Fruit fly (Drosophila melanogaster): ENCODE results near the gene CG31251.

CG31251 gene

DNA sequence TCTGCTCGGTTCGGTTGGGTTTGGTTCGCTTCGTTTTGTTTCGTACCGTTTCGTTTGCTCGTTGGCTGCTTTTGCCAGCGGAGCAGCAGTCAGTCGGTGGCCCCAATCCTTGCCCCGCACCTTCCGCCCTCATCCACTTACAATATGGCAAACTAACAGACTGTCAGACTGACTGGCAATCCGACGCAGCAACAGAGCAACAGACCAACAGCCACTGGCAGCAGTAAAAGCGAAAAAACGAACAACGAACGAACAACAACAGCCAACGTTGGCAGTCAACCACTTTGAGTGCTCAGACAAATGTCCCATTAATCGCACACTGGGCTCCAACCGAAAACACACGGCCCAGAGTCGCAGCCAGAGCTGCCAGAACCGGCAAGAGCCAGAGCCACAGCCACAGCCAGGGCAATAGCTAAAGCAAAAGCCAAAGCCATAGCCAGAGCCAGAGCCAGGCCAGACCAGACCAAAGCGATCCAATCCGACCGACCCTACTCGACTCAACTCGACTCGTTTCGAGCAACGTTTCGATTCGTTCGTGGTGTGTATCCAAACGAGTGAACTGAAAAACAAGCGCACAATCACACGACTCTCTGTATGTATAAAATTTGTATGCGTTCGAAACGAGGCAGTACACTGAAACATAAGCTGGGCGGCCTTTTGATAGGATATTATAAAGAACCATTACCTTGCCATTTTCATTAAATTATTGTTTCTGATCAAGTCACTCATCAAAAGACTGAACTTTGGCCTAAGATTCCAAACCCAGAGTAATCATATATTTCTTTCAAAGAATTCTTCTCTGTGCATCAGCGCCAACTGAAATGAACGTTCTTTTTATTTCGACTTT lies 19.2 kb upstream of the CG31251 start (continued):
- TF ChIP-seq oc (tag; optimal IDR thresholded peaks at IDR 0.05): peak; percentile 99
- peak; percentile 99 for TF ChIP-seq CG18599 (GFP tag; optimal IDR thresholded peaks at IDR 0.05)
- TF ChIP-seq CG10959 (GFP tag; IDR thresholded peaks at IDR 0.05): peak; percentile 96
- TF ChIP-seq ato (GFP tag; IDR thresholded peaks at IDR 0.05; ENCODE audit: partially characterized antibody): no peak
- TF ChIP-seq gce (GFP tag; IDR thresholded peaks at IDR 0.05): peak; percentile 99
- TF ChIP-seq CG17612 (GFP tag; IDR thresholded peaks at IDR 0.05): peak; percentile 98
- peak; percentile 99 for TF ChIP-seq esg (GFP tag; conservative IDR thresholded peaks at IDR 0.05)
- TF ChIP-seq CG4360 (GFP tag; IDR thresholded peaks at IDR 0.05): peak; percentile 90
- peak; percentile 89 for TF ChIP-seq pfk (GFP tag; optimal IDR thresholded peaks at IDR 0.05)
- peak; percentile 93 for TF ChIP-seq aop (GFP tag; IDR thresholded peaks at IDR 0.05)
- TF ChIP-seq Oaz (GFP tag; IDR thresholded peaks at IDR 0.05): peak; percentile 97
- peak; percentile 99 for TF ChIP-seq lbe (GFP tag; optimal IDR thresholded peaks at IDR 0.05)
- peak; percentile 96 for TF ChIP-seq CG7357 (GFP tag; IDR thresholded peaks at IDR 0.05)
- peak; percentile 99 for TF ChIP-seq CG11456 (GFP tag; IDR thresholded peaks at IDR 0.05)
- peak; percentile 98 for TF ChIP-seq CG16779 (GFP tag; IDR thresholded peaks at IDR 0.05)
- TF ChIP-seq gcm2 (GFP tag; optimal IDR thresholded peaks at IDR 0.05): peak; percentile 99
- peak; percentile 98 for TF ChIP-seq CG6813 (GFP tag; optimal IDR thresholded peaks at IDR 0.05)
- peak; percentile 98 for TF ChIP-seq YL-1 (GFP tag; optimal IDR thresholded peaks at IDR 0.05)
- peak; percentile 94 for TF ChIP-seq CG6654 (GFP tag; optimal IDR thresholded peaks at IDR 0.05)
- peak; percentile 95 for TF ChIP-seq CG6765 (GFP tag; optimal IDR thresholded peaks at IDR 0.05)
- peak; percentile 100 for TF ChIP-seq Med (GFP tag)
- TF ChIP-seq wdn (GFP tag; IDR thresholded peaks at IDR 0.05): peak; percentile 98
- TF ChIP-seq CG1832 (GFP tag; optimal IDR thresholded peaks at IDR 0.05): no peak
- no peak for TF ChIP-seq CG7963 (GFP tag; IDR thresholded peaks at IDR 0.05; ENCODE audit: partially characterized antibody)
- TF ChIP-seq CG12299 (tag; optimal IDR thresholded peaks at IDR 0.05): peak; percentile 96
- peak; percentile 99 for TF ChIP-seq CG17359 (tag; optimal IDR thresholded peaks at IDR 0.05)
- TF ChIP-seq CG7786 (GFP tag; optimal IDR thresholded peaks at IDR 0.05): peak; percentile 99
- peak; percentile 99 for TF ChIP-seq lilli (GFP tag; optimal IDR thresholded peaks at IDR 0.05)
- TF ChIP-seq klu (GFP tag; IDR thresholded peaks at IDR 0.05): peak; percentile 97
- no peak for TF ChIP-seq prd (optimal IDR thresholded peaks at IDR 0.05)
- TF ChIP-seq prd (GFP tag; IDR thresholded peaks at IDR 0.05): peak; percentile 99
- TF ChIP-seq CG11398 (GFP tag; optimal IDR thresholded peaks at IDR 0.05): peak; percentile 98
- peak; percentile 98 for TF ChIP-seq CG17385 (GFP tag; optimal IDR thresholded peaks at IDR 0.05)
- TF ChIP-seq cas (GFP tag; IDR thresholded peaks at IDR 0.05): peak; percentile 97
- TF ChIP-seq NFAT (GFP tag; IDR thresholded peaks at IDR 0.05): peak; percentile 99
- TF ChIP-seq zfh2 (GFP tag; optimal IDR thresholded peaks at IDR 0.05): peak; percentile 98
- peak; percentile 45 for TF ChIP-seq cg (GFP tag; optimal IDR thresholded peaks at IDR 0.05)
- TF ChIP-seq Taf1 (GFP tag; IDR thresholded peaks at IDR 0.05): peak; percentile 98
- no peak for TF ChIP-seq unc-4 (GFP tag; IDR thresholded peaks at IDR 0.05; ENCODE audit: partially characterized antibody)
- TF ChIP-seq B-H2 (GFP tag; optimal IDR thresholded peaks at IDR 0.05): peak; percentile 66
- TF ChIP-seq dm (GFP tag; optimal IDR thresholded peaks at IDR 0.05): peak; percentile 98
- peak; percentile 99 for TF ChIP-seq Mes4 (GFP tag; optimal IDR thresholded peaks at IDR 0.05)
- peak; percentile 97 for TF ChIP-seq cwo (GFP tag; optimal IDR thresholded peaks at IDR 0.05)
- peak in 1 of 2 experiments; percentile 94 for TF ChIP-seq Hr78 (GFP tag; optimal IDR thresholded peaks at IDR 0.05)
- TF ChIP-seq CG9437 (GFP tag; optimal IDR thresholded peaks at IDR 0.05): peak; percentile 96
- peak; percentile 91 for TF ChIP-seq CG7271 (tag; optimal IDR thresholded peaks at IDR 0.05)
- TF ChIP-seq tgo (GFP tag; IDR thresholded peaks at IDR 0.05): peak; percentile 99
- TF ChIP-seq ap (GFP tag; IDR thresholded peaks at IDR 0.05): peak; percentile 99
- TF ChIP-seq HLHmδ (GFP tag; optimal IDR thresholded peaks at IDR 0.05): no peak
